Worm (Caenorhabditis elegans): ENCODE data around the gene Y43C5A.4.

ce11 chrIV:10273360-10273759 lies 4.5 kb upstream of the Y43C5A.4 start:
- TF ChIP-seq flt-1 (GFP tag; IDR thresholded peaks at IDR 0.05): no peak
- no peak for TF ChIP-seq tra-4 (tag; optimal IDR thresholded peaks at IDR 0.05)
- TF ChIP-seq B0310.2 (tag; optimal IDR thresholded peaks at IDR 0.05): no peak
